Fruit fly (Drosophila melanogaster) whole organism: ENCODE results near the gene Vps24.

Source experiments
- CG8478 ChIP-seq: fragments of >200 bp; optimal IDR thresholded peaks from 2 replicates; lab custom pipeline; 2018; ENCODE audit warnings: inconsistent platforms
- Dll ChIP-seq: fragments of >200 bp; optimal IDR thresholded peaks from 2 replicates; lab custom pipeline; 2017
- EcR ChIP-seq, 2 experiments: fragments of >200 bp; optimal IDR thresholded peaks; 2 replicates each; lab custom pipeline; 2017; ENCODE audit warnings: missing biosample characterization in 2 of 2, missing genetic modification characterization in 2 of 2, missing genetic modification reagents in 2 of 2
- pan ChIP-seq: fragments of >200 bp; optimal IDR thresholded peaks from 2 replicates; lab custom pipeline; 2017
- psq ChIP-seq: fragments of >200 bp; optimal IDR thresholded peaks from 2 replicates; lab custom pipeline; 2017
- usp ChIP-seq: fragments of >200 bp; optimal IDR thresholded peaks from 2 replicates; lab custom pipeline; 2017; ENCODE audit warnings: missing biosample characterization, missing genetic modification characterization, mixed read lengths

The Vps24 gene

DNA sequence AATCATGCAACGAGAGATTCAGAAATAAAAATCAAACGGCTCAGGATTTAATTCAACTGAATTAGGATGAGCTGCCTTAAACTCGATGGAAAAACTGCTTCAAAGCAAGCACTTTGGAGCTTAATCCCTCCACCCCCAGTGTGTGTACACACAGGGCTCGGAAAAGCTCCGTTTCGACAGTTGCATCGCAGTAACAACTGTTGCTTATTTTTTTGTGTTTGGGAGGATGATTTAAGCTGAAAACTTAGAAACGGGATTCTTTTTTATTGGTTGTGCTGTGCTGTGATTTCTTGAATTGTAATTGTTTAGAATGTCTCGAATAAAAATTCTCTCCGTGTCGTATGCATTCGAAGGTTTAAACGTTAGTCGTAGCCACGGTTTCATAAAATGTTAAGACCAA is 8.3 kb upstream of the Vps24 start, which contains the start of gene Syt14:
TSS of gene Syt14 (minus strand) at position 71 of the 400 bp plus-strand sequence.
- no peak for TF ChIP-seq usp (GFP tag; lab: Kevin White, UChicago)
- no peak for TF ChIP-seq pan
- TF ChIP-seq Dll (lab: Kevin White, UChicago): no peak
- TF ChIP-seq psq (lab: Kevin White, UChicago): no peak
- no peak for TF ChIP-seq CG8478
- TF ChIP-seq EcR (GFP tag; optimal IDR thresholded peaks at IDR 0.05; lab: Kevin White, UChicago): no peak

DNA sequence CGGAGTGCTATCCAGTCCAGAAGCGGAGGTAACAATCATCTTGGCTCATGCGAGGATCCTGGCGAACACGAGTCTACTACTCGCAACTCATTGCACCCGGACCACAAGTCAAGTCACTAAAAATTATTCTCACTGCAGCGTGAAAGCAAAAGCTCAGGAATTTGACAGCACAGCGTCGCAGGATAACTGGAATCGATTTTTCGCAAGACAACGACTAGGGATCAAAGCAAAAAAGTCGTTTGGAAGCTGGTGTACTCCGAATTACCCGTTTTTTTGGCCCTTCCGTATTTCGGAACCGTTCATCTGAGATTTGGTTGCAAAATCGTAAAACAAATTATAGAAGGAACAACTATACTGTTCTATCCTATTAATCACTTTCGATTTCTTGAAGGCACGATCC is 7.8 kb upstream of the Vps24 start:
- TF ChIP-seq usp (GFP tag; lab: Kevin White, UChicago) (no peak), psq (lab: Kevin White, UChicago) (no peak)

DNA sequence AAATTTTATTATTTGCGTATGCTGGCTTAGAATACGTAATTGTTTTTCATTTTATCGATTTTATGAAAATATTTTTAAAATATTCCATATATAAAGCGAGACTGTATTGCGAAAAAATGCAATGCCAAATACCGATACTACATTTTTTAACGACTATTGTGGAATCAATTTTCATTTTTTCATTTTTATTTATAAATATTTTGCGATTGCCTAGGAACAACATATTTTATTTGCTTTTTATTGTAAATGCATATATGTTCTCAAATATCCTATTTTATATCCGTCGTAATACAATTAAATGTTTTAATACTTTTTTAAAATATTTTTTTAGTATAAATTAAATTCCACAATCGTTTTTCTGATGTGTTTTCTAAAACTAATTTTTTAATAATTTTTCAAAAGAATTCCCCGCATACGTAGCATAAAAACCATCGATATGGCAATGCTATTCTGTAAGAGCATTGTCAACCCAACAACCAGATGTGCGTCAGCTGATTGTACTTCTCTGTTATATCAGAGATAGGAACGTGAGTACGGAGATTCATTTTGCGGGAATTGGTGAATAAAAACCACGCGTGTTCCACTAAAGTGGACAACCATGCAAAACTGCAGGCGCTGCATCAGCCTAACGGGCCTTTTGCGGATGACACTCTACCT is 448 bp upstream of the Vps24 start, which contains the start of gene Suv3:
TSS of gene Suv3 (plus strand) at position 489 of the 657 bp plus-strand sequence.
- TF ChIP-seq psq (lab: Kevin White, UChicago): no peak
- TF ChIP-seq EcR (GFP tag; optimal IDR thresholded peaks at IDR 0.05; lab: Kevin White, UChicago): no peak
- no peak for TF ChIP-seq usp (GFP tag; lab: Kevin White, UChicago)
- no peak for TF ChIP-seq pan
- TF ChIP-seq CG8478: no peak

DNA sequence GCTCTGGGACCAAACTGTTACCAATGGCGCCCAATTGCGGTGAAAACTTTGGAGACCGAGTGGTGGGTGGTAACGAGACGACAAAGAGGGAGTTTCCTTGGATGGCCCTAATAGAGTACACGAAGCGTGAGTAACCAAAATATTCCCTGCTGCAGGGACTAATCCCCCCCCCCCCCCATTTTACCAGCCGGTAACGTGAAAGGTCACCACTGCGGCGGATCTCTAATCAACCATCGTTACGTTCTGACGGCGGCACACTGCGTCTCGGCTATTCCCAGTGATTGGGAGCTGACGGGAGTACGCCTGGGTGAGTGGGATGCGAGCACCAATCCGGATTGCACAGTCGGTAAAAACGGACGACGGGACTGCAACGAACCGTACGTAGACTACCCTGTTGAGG is 2.0 kb downstream of the Vps24 start:
- TF ChIP-seq CG8478: no peak

DNA sequence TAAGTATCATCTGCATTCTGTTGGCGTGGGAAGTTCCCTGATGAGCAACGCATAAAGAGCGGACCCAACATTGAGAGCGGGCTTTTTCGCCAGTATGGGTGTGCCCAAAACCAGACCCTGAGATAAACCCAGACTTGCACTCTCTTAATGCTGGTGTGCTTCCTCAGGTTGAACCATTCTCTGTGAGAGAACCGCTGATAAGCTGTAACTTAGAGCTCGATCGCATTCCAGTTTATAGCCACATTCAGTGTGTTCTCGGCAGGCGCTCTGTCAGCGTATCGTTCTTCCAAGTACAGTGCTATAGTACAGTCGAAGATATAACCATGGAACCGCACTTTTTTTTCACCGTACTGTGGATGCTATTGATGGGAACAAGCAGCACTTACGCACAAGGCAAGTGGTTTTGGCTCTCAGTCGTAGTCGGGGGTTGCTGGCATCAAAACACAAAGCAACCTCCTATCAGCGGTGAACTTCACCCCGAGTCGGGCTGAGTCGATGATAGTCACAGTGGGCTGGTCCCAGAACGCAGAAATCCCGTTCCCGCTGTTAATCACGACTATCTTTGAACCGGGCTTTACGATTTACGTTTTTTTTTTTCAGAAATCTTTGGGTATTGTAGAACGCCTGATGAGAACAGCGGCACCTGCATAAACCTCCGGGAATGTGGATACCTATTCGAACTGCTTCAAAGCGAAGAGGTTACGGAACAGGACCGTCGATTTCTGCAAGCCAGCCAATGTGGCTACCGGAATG is 2.9 kb downstream of the Vps24 start, which contains the start of gene MP1:
TSS of gene MP1 (plus strand) at position 245 of the 753 bp plus-strand sequence.
- TF ChIP-seq pan (no peak), CG8478 (no peak), EcR (GFP tag; optimal IDR thresholded peaks at IDR 0.05; lab: Kevin White, UChicago) (no peak), Dll (lab: Kevin White, UChicago) (no peak), psq (lab: Kevin White, UChicago) (no peak), usp (GFP tag; lab: Kevin White, UChicago) (no peak)

DNA sequence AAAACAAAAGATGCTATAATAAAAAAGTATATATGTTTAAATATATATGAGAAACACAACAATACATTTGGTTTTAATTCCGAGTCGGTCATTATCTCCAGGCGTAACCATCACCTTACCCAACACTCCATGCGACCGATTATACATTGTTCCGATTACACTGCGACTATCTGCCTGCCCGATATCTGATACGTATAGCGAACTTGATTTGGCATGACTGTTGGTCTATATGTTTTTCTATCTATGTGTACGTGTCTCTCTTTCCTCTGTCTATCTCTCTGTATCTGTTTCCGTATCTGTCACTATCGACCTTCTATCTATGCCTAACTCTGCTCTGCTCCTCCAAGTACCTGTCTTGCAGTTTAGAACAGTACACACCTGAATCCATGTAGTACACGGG is 9.3 kb downstream of the Vps24 start:
- no peak for TF ChIP-seq usp (GFP tag; lab: Kevin White, UChicago)
- no peak for TF ChIP-seq pan
- no peak for TF ChIP-seq EcR (GFP tag; optimal IDR thresholded peaks at IDR 0.05; lab: Kevin White, UChicago)
- TF ChIP-seq psq (lab: Kevin White, UChicago): no peak
- no peak for TF ChIP-seq CG8478
- TF ChIP-seq Dll (lab: Kevin White, UChicago): no peak

DNA sequence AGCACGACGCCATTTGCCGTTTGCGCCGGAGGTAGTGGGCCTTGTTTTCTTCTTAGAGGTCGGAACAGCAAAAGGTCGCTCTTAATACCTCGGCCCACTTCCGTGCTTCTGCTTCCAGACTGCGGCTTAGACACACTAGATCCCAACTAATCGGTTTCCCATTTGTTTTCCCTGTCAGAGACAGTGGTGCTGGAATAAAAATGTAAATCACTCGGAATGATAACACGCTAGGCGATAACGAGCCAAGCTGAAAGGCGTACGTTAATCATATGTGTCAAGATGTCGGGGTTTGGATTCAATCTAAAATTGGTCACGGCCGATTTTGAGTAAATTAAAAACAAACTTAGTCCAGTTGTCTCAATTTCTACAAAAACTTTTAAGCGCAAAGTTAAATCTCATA is 16.1 kb downstream of the Vps24 start, which contains the start of gene Nepl11:
TSS of gene Nepl11 (minus strand) at position 152 of the 400 bp plus-strand sequence.
- no peak for TF ChIP-seq usp (GFP tag; lab: Kevin White, UChicago)
- no peak for TF ChIP-seq Dll (lab: Kevin White, UChicago)
- TF ChIP-seq psq (lab: Kevin White, UChicago): no peak
- no peak for TF ChIP-seq pan
- no peak for TF ChIP-seq CG8478
- no peak for TF ChIP-seq EcR (GFP tag; optimal IDR thresholded peaks at IDR 0.05; lab: Kevin White, UChicago)

DNA sequence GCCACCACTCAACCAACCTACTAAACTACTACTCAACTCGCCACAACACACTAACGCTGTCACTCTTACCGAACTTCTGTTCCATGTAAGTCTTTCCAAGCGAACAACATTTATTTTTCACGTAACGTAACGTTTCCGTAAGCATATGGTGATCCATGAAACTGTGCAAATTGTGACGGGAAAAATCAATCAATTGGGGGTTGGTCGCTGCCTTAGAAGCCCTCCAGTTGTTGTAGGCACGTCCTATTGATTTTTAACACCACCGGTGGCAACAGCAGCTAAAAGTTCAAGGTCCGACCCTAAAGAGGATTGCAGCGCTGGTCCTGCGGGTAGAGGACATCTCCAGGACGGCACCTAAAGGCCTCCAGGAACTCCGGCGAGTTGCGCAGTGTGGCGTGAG is 18.6 kb downstream of the Vps24 start:
- TF ChIP-seq usp (GFP tag; lab: Kevin White, UChicago): no peak
- TF ChIP-seq Dll (lab: Kevin White, UChicago): no peak
- no peak for TF ChIP-seq EcR (GFP tag; optimal IDR thresholded peaks at IDR 0.05; lab: Kevin White, UChicago)
- TF ChIP-seq CG8478: no peak
- no peak for TF ChIP-seq psq (lab: Kevin White, UChicago)
- TF ChIP-seq pan: no peak

DNA sequence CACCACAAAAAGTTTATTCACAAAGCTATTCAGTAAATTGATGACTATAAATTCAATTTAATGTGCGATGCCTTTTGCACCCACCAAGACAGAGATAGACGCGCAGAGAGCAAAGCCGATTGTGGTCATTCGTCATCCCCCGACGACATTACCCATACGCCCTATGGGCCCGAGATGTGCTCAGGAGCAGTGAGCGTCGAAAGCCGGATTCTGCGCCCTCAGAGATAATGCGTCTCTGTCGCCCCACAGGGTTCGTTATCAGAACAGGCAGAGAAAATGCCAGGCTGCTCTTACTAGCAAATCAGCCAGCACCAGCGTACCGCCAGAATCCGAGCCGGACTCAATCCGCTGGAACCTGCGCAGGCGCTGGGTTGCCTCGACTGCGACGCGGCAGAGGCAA is 19.5 kb downstream of the Vps24 start:
- TF ChIP-seq EcR (GFP tag; optimal IDR thresholded peaks at IDR 0.05; lab: Kevin White, UChicago) (no peak), psq (lab: Kevin White, UChicago) (no peak), usp (GFP tag; lab: Kevin White, UChicago) (no peak), Dll (lab: Kevin White, UChicago) (no peak), CG8478 (no peak), pan (no peak)

DNA sequence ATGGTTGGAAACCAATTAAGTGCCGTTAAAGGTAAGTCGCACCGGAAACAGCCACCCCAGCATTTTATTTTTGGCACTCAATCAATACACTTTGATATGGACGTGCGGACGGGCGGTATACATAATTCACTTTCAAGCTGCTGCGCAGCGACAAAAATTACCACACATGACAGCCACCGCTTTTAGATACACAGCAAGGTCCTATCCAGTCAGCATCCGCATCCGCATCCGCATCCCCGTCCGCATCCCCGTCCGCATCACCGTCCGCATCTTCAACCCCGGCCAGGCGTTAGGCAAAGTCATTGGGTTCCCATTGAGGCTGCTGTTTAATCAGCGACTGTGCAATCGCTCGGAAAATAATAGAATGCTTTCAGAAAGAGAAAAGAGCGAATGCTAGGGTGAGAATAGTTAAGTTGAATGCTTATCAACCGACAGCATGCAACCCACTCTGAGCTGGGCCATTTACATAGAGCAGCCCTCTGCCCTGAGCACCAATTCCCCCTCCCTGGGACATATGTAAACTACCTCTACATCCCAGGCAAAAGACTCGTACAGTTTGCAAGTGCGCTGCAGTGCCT is 26.3 kb downstream of the Vps24 start:
- TF ChIP-seq EcR (GFP tag; optimal IDR thresholded peaks at IDR 0.05; lab: Kevin White, UChicago) (no peak), pan (no peak), CG8478 (no peak), usp (GFP tag; lab: Kevin White, UChicago) (no peak), Dll (lab: Kevin White, UChicago) (no peak), psq (lab: Kevin White, UChicago) (no peak)

DNA sequence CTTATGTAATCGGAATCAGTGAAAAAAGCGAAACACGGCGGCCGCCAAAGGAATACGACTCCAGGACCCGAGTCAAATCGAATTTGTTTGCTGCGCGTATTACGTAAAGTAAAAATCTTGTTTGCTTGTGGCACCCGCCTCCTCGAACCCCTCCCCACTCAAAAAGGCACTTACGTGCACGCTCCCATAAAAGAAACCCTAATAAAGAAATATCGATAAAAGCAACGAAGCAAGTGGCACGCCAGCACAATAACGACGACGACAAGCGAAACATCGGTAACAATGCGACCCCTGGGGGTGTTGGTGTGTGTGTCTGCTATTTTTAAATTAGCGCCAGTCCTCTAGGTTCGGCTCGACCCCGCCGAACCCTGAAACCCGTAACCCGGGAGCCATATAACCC is 28.5 kb downstream of the Vps24 start:
- TF ChIP-seq usp (GFP tag; lab: Kevin White, UChicago) (no peak), CG8478 (no peak), psq (lab: Kevin White, UChicago) (no peak), EcR (GFP tag; optimal IDR thresholded peaks at IDR 0.05; lab: Kevin White, UChicago) (no peak), Dll (lab: Kevin White, UChicago) (no peak), pan (no peak)
